Worm (Caenorhabditis elegans) whole organism, L1 larva: ENCODE results near the gene B0252.8.

Experiments used
- elt-3 ChIP-seq, 6 experiments: fragments of 150-350 bp in 1 of 6; sonication (generic microtip); optimal IDR thresholded peaks; 2 replicates each; lab custom pipeline; 2017 to 2018; ENCODE audit warnings: missing biosample characterization in 6 of 6, missing genetic modification characterization in 6 of 6, inconsistent platforms in 1 of 6
- fkh-10 ChIP-seq: sonication (generic microtip); optimal IDR thresholded peaks from 2 replicates; lab custom pipeline; 2017; ENCODE audit warnings: missing biosample characterization, missing genetic modification reagents, missing genetic modification characterization
- fos-1 ChIP-seq: fragments of 150-350 bp; optimal IDR thresholded peaks from 2 replicates; lab custom pipeline; 2014; ENCODE audit warnings: missing biosample characterization, missing genetic modification characterization
- hpl-2 ChIP-seq: fragments of 150-350 bp; optimal IDR thresholded peaks from 2 replicates; lab custom pipeline; 2014; ENCODE audit warnings: missing biosample characterization, missing genetic modification reagents, missing genetic modification characterization
- lin-13 ChIP-seq: fragments of 150-350 bp; optimal IDR thresholded peaks from 2 replicates; lab custom pipeline; 2014; ENCODE audit warnings: missing biosample characterization, missing genetic modification reagents, missing genetic modification characterization
- lin-39 ChIP-seq: fragments of 150-350 bp; optimal IDR thresholded peaks from 2 replicates; lab custom pipeline; 2014; ENCODE audit warnings: missing biosample characterization, missing genetic modification reagents, missing genetic modification characterization
- pqm-1 ChIP-seq: sonication (generic microtip); optimal IDR thresholded peaks from 3 replicates; lab custom pipeline; 2017; ENCODE audit warnings: missing biosample characterization, missing genetic modification characterization
- unc-62 ChIP-seq: fragments of 150-350 bp; optimal IDR thresholded peaks from 2 replicates; lab custom pipeline; 2014; ENCODE audit warnings: missing biosample characterization, missing genetic modification reagents, missing genetic modification characterization

ce11 chrII:6872493-6872892 is 43.5 kb upstream of the B0252.8 start, which contains the start of gene C44B7.5:
- TF ChIP-seq fkh-10 (no peak), lin-39 (tag; lab: Kevin White, UChicago) (no peak), hpl-2 (no peak), elt-3 (tag; optimal IDR thresholded peaks at IDR 0.05; lab: Kevin White, UChicago) (no peak), unc-62 (GFP tag; lab: Kevin White, UChicago) (no peak), pqm-1 (tag; lab: Kevin White, UChicago) (no peak), lin-13 (GFP tag; lab: Kevin White, UChicago) (no peak), fos-1 (no peak)
